Worm (Caenorhabditis elegans) whole organism, late embryonic: Measurements from ENCODE around the gene C25A6.1.

Experiments used
- dve-1 ChIP-seq: sonication (generic microtip); optimal IDR thresholded peaks from 2 replicates; lab custom pipeline; 2017; ENCODE audit warnings: antibody characterized with exemption, mild to moderate bottlenecking, missing genetic modification characterization, missing compliant biosample characterization
- eyg-1 ChIP-seq: sonication (generic microtip); optimal IDR thresholded peaks from 2 replicates; lab custom pipeline; 2016; ENCODE audit warnings: missing genotype, missing genetic modification characterization, missing compliant biosample characterization
- fkh-10 ChIP-seq: fragments of 150-350 bp; optimal IDR thresholded peaks from 2 replicates; lab custom pipeline; 2014; ENCODE audit warnings: missing biosample characterization, missing genetic modification reagents, missing genetic modification characterization
- hlh-8 ChIP-seq: sonication (generic microtip); optimal IDR thresholded peaks from 2 replicates; lab custom pipeline; 2016; ENCODE audit warnings: missing genotype, missing genetic modification characterization, missing compliant biosample characterization
- mec-3 ChIP-seq: sonication (generic microtip); optimal IDR thresholded peaks from 2 replicates; lab custom pipeline; 2016; ENCODE audit warnings: borderline replicate concordance, missing genetic modification characterization, missing compliant biosample characterization
- nhr-11 ChIP-seq: fragments of 150-350 bp; optimal IDR thresholded peaks from 2 replicates; lab custom pipeline; 2014; ENCODE audit warnings: missing biosample characterization, missing genetic modification characterization
- pag-3 ChIP-seq: sonication (generic microtip); optimal IDR thresholded peaks from 2 replicates; lab custom pipeline; 2016; ENCODE audit warnings: missing compliant biosample characterization, missing genetic modification characterization, borderline replicate concordance
- pqm-1 ChIP-seq: sonication (generic microtip); optimal IDR thresholded peaks from 2 replicates; lab custom pipeline; 2016; ENCODE audit warnings: missing genetic modification characterization, missing compliant biosample characterization
- rnt-1 ChIP-seq: sonication (generic microtip); optimal IDR thresholded peaks from 2 replicates; lab custom pipeline; 2016; ENCODE audit warnings: missing genetic modification characterization, missing compliant biosample characterization

DNA sequence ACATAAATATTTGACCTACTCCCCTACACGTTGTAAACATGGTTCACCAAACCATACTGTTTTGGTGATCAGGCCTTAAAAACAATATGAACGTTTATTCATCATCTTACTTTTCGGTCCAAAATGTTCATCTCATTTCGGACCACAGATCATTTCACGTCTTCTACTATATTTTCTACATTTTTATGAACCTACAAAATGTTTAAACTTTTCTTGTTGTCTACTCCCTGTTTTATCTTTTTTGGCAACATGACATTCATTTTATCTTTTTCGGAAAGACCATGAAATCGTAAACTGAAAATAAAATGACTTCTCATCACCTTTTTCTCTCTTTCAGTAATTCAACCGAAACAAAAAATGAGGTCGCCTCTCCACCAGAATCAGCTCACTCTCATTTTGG, 19.5 kb downstream of the C25A6.1 start, which contains the start of gene rhr-1:
- TF ChIP-seq hlh-8 (tag; lab: Kevin White, UChicago) (no peak), dve-1 (no peak), rnt-1 (tag; lab: Kevin White, UChicago) (no peak), eyg-1 (tag; lab: Kevin White, UChicago) (no peak), pqm-1 (tag; lab: Kevin White, UChicago) (no peak), nhr-11 (tag; lab: Kevin White, UChicago) (no peak), fkh-10 (GFP tag; lab: Kevin White, UChicago) (no peak), pag-3 (tag; lab: Kevin White, UChicago) (no peak), mec-3 (tag; lab: Kevin White, UChicago) (no peak)
